Fruit fly (Drosophila melanogaster): ENCODE data around the gene CG9231.

CG9231 gene

DNA sequence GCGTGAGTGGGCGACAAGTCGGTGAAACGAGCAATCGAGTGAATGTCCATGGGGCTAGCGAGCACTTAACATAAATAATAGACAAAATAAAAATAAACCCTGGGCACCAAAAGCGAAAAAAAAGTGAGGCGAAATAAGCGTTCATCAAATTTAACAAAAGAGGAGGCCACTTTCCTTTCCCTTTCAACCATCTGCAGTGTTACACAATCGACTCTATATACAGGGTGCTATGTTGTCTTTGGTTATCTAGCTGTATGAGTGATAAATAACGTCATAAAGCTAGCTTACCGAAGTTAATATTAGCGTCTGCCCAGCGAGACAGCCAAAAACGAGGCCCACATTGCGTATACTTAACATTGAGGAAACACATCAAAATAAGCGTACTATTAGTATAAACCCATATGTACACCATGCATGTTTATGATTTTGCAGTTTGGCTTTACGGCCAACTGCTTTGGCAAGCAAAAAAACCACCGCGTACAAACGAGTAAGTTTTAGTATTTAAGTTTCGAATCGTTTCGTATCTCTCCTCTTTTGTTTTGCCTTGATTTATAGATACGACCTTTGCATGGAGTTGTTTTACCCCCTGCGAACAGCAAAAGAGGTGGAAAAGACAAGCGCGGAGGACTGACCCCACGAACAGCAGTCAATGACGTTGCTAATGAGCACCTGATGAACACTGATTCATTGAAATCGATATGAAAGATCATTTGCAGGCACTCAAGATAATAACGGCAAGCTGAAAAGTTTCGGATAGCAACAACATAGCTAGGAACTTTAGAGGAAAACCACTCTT, 20.7 kb downstream of the CG9231 start:
- TF ChIP-seq Med (GFP tag) (peak; percentile 50), CG7786 (GFP tag; optimal IDR thresholded peaks at IDR 0.05) (no peak), ken (GFP tag; IDR thresholded peaks at IDR 0.05) (0 out of 3 replicates have a peak, but pooled peaks have one; percentile 18), sens (GFP tag) (peak; percentile 48), Meics (GFP tag; optimal IDR thresholded peaks at IDR 0.05) (no peak), luna (GFP tag; optimal IDR thresholded peaks at IDR 0.05) (no peak), HHEX (GFP tag; optimal IDR thresholded peaks at IDR 0.05) (no peak), CG8388 (GFP tag; optimal IDR thresholded peaks at IDR 0.05) (no peak), CG8478 (optimal IDR thresholded peaks at IDR 0.05) (no peak), sug (tag; optimal IDR thresholded peaks at IDR 0.05) (peak; percentile 73), CG17328 (GFP tag; IDR thresholded peaks at IDR 0.05) (no peak), CG10366 (GFP tag; IDR thresholded peaks at IDR 0.05) (0 out of 2 replicates have a peak, but pooled peaks have one; percentile 8), eve (GFP tag; optimal IDR thresholded peaks at IDR 0.05) (peak in 1 of 2 experiments; percentile 75), Camta (GFP tag; optimal IDR thresholded peaks at IDR 0.05) (no peak), Blimp-1 (GFP tag; optimal IDR thresholded peaks at IDR 0.05) (peak; percentile 62), Pdp1 (GFP tag; optimal IDR thresholded peaks at IDR 0.05) (peak in 1 of 2 experiments; percentile 65), Awh (GFP tag; IDR thresholded peaks at IDR 0.05) (peak; percentile 75)

DNA sequence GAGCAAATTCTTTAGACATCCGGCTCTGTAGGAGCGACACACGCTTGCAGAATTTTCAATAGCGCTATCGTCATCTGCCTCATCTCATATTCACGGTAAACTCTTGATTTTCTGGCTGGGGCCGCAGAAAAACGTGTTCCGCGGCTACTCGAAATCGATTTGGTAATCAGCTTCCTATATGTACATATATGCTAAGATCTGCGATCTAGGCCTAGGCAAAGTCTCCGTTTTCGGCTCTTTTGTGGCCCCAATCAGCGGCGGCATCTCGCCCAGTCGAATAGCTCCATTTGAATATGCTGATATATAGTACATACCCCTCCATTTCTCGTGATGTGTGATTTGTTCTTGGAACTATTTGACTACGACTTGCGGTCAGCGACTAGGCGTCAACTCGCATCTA, 22.8 kb downstream of the CG9231 start:
- peak; percentile 12; the same call in 1 of the 3 replicates for TF ChIP-seq CG34422 (GFP tag; IDR thresholded peaks at IDR 0.05)
- peak; percentile 73 for TF ChIP-seq CG31224 (GFP tag; IDR thresholded peaks at IDR 0.05)
- TF ChIP-seq CG7372 (GFP tag; IDR thresholded peaks at IDR 0.05) = no peak
- TF ChIP-seq CG13894 (tag; optimal IDR thresholded peaks at IDR 0.05) = peak; percentile 99
- TF ChIP-seq Optix (GFP tag; IDR thresholded peaks at IDR 0.05) = no peak
- no peak for TF ChIP-seq CG11456 (GFP tag; IDR thresholded peaks at IDR 0.05)
- TF ChIP-seq vvl (GFP tag; IDR thresholded peaks at IDR 0.05) = peak; percentile 24; the same call in 1 of the 2 replicates
- peak; percentile 55 for TF ChIP-seq sd (tag; optimal IDR thresholded peaks at IDR 0.05)
- no peak for TF ChIP-seq CG3163 (GFP tag; optimal IDR thresholded peaks at IDR 0.05)
- TF ChIP-seq Antp (GFP tag; optimal IDR thresholded peaks at IDR 0.05) = no peak
- no peak for TF ChIP-seq Ets97D (GFP tag; optimal IDR thresholded peaks at IDR 0.05)
- peak; percentile 45 for TF ChIP-seq CG12769 (tag; optimal IDR thresholded peaks at IDR 0.05)
- no peak for TF ChIP-seq CoRest (tag; optimal IDR thresholded peaks at IDR 0.05)

DNA sequence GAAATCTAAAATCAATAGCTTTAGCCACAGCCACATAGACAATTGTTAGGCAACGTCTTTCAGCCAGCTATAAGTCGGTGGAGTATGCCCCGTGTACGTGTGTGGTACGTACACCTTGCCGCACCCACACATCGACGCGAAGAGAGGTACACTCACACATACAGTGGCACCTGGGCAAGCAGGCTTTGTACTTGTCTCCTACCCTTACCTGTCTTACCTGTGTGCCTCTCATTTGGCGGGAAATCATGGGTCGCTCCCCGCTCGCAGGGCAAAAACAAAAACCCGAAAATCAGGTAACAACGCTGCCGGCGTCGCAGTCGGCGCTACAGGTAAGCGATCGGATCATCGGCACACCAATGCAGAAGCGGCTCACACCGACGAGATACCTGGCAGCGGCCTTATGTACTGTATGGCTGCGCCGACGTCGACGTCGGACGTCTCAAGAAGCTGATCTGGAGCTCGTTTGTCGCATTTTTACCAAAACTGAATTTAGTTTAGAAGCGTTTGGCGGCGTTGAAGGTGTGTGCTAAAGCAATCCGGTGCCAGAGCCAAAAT, 23.6 kb downstream of the CG9231 start:
- TF ChIP-seq CG3065 (GFP tag; optimal IDR thresholded peaks at IDR 0.05) (no peak), CG30020 (tag; optimal IDR thresholded peaks at IDR 0.05) (no peak), dimm (GFP tag; IDR thresholded peaks at IDR 0.05) (no peak), CHES-1-like (GFP tag; optimal IDR thresholded peaks at IDR 0.05) (no peak), dpn (GFP tag; optimal IDR thresholded peaks at IDR 0.05) (no peak), Six4 (GFP tag; optimal IDR thresholded peaks at IDR 0.05) (no peak), emc (GFP tag; optimal IDR thresholded peaks at IDR 0.05) (no peak), B-H2 (GFP tag; optimal IDR thresholded peaks at IDR 0.05) (no peak), CG8359 (GFP tag; optimal IDR thresholded peaks at IDR 0.05; ENCODE audit: borderline replicate concordance) (no peak), Gug (GFP tag; IDR thresholded peaks at IDR 0.05) (no peak), nom (GFP tag; optimal IDR thresholded peaks at IDR 0.05) (peak; percentile 19), E2f1 (GFP tag; IDR thresholded peaks at IDR 0.05) (peak; percentile 33; the same call in 1 of the 2 replicates), grn (GFP tag; optimal IDR thresholded peaks at IDR 0.05) (no peak), CG6254 (GFP tag; optimal IDR thresholded peaks at IDR 0.05) (no peak), mld (GFP tag; IDR thresholded peaks at IDR 0.05; ENCODE audit: partially characterized antibody) (no peak), Meics (GFP tag; optimal IDR thresholded peaks at IDR 0.05) (no peak), twi (tag; optimal IDR thresholded peaks at IDR 0.05) (no peak), bsh (GFP tag; optimal IDR thresholded peaks at IDR 0.05) (no peak), abd-A (tag; optimal IDR thresholded peaks at IDR 0.05) (no peak)

Data from whole organism, embryonic.